Worm (Caenorhabditis elegans) whole organism, L3 larva: ENCODE measurements around the gene C05D9.4.

Experiments used
- ama-1 ChIP-seq: fragments of 150-350 bp; optimal IDR thresholded peaks from 2 replicates; lab custom pipeline; 2018
- egl-27 ChIP-seq: sonication (generic microtip); optimal IDR thresholded peaks from 4 replicates; lab custom pipeline; 2017; ENCODE audit warnings: missing biosample characterization, missing genetic modification reagents, missing genetic modification characterization
- elt-3 ChIP-seq, 3 experiments: fragments of 150-350 bp in 1 of 3; sonication (generic microtip) in 2 of 3; optimal IDR thresholded peaks; 2 replicates in 2 of 3; 4 replicates in 1 of 3; lab custom pipeline; 2014 to 2017; ENCODE audit warnings: missing biosample characterization in 3 of 3, missing genetic modification characterization in 3 of 3
- hmg-11 ChIP-seq: sonication (generic microtip); optimal IDR thresholded peaks from 2 replicates; lab custom pipeline; 2016; ENCODE audit warnings: missing genetic modification characterization, missing compliant biosample characterization
- mdl-1 ChIP-seq: fragments of 150-350 bp; optimal IDR thresholded peaks from 2 replicates; lab custom pipeline; 2014; ENCODE audit warnings: missing biosample characterization, missing genetic modification characterization
- nhr-76 ChIP-seq: fragments of 150-350 bp; sonication (generic microtip); optimal IDR thresholded peaks from 5 replicates; lab custom pipeline; 2014; ENCODE audit warnings: missing biosample characterization, missing genetic modification characterization
- nhr-77 ChIP-seq: fragments of 150-350 bp; optimal IDR thresholded peaks from 2 replicates; lab custom pipeline; 2014; ENCODE audit warnings: missing biosample characterization, missing genetic modification characterization
- unc-39 ChIP-seq: sonication (generic microtip); optimal IDR thresholded peaks from 4 replicates; lab custom pipeline; 2017; ENCODE audit warnings: missing biosample characterization, missing genetic modification characterization
- unc-62 ChIP-seq: fragments of 150-350 bp; sonication (generic microtip); optimal IDR thresholded peaks from 4 replicates; lab custom pipeline; 2014; ENCODE audit warnings: missing biosample characterization, missing genetic modification reagents, missing genetic modification characterization
- zag-1 ChIP-seq: fragments of 150-350 bp; optimal IDR thresholded peaks from 2 replicates; lab custom pipeline; 2014; ENCODE audit warnings: missing biosample characterization, missing genetic modification characterization

ce11 chrX:1141617-1142016 lies 33.8 kb downstream of the C05D9.4 start:
- TF ChIP-seq hmg-11 (tag; lab: Kevin White, UChicago), result no peak
- TF ChIP-seq unc-62 (GFP tag; lab: Kevin White, UChicago), result no peak
- TF ChIP-seq egl-27, result no peak
- TF ChIP-seq nhr-76 (tag; lab: Kevin White, UChicago), result no peak
- TF ChIP-seq unc-39 (tag; lab: Kevin White, UChicago), result no peak
- no peak for TF ChIP-seq zag-1 (tag; lab: Kevin White, UChicago)
- TF ChIP-seq elt-3 (tag; optimal IDR thresholded peaks at IDR 0.05; lab: Kevin White, UChicago), result no peak
- no peak for TF ChIP-seq ama-1 (lab: Kevin White, UChicago)
- no peak for TF ChIP-seq nhr-77 (tag; lab: Kevin White, UChicago)
- TF ChIP-seq mdl-1, result no peak
